Worm (Caenorhabditis elegans): Measurements from ENCODE around the gene Y41D4B.17.

DNA sequence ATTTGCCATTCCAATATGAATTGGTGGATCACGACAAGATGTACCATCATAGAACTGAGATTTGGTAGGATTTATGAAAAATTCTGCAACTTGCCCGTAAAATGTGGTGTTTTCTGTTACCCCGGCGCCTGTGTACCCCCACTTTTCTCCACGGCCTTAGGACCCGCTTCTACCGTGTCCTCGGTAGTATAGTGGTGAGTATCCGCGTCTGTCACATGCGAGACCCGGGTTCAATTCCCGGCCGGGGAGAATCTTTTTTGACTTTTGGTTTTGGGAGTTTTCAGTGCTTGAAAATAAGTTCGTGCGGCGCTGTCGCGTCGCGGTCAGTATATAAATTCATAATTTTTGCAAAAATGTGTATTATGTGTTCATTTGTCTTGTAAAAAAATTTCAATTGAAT, 45.5 kb upstream of the Y41D4B.17 start:
- TF ChIP-seq hlh-17 (GFP tag; optimal IDR thresholded peaks at IDR 0.05; ENCODE audit: borderline replicate concordance) (no peak), jun-1 (tag; optimal IDR thresholded peaks at IDR 0.05) (no peak), lin-39 (tag; optimal IDR thresholded peaks at IDR 0.05) (no peak), unc-62 (GFP tag; optimal IDR thresholded peaks at IDR 0.05) (no peak), nhr-28 (tag; optimal IDR thresholded peaks at IDR 0.05) (no peak), ztf-11 (tag; optimal IDR thresholded peaks at IDR 0.05) (no peak), ceh-63 (GFP tag; optimal IDR thresholded peaks at IDR 0.05) (no peak), mef-2 (tag; optimal IDR thresholded peaks at IDR 0.05) (no peak), xbp-1 (tag; optimal IDR thresholded peaks at IDR 0.05) (no peak), nhr-12 (tag; optimal IDR thresholded peaks at IDR 0.05) (no peak), nhr-237 (tag; optimal IDR thresholded peaks at IDR 0.05) (no peak)
